Worm (Caenorhabditis elegans) whole organism, mixed stage, embryonic: Measurements from ENCODE around the gene VF13D12L.3.
"Not testable (repeated sequence)": the region's sequence is repeated elsewhere in the genome, so short reads cannot be mapped to it uniquely, and the experiment has no call there.

Experiments
- M03D4.4 ChIP-seq: sonication (generic microtip); optimal IDR thresholded peaks from 2 replicates; lab custom pipeline; 2017; ENCODE audit warnings: mild to moderate bottlenecking, missing genetic modification characterization, missing compliant biosample characterization
- bed-3 ChIP-seq: fragments of 200-800 bp; sonication (Bioruptor generic); optimal IDR thresholded peaks from 3 replicates; lab custom pipeline; 2018; ENCODE audit warnings: mild to moderate bottlenecking, missing genetic modification characterization, moderate library complexity, missing compliant biosample characterization
- blmp-1 ChIP-seq: fragments of 150-350 bp; optimal IDR thresholded peaks from 2 replicates; lab custom pipeline; 2014; ENCODE audit warnings: missing biosample characterization, missing genetic modification characterization
- ceh-83 ChIP-seq: fragments of 200-800 bp; sonication (Bioruptor generic); optimal IDR thresholded peaks from 2 replicates; lab custom pipeline; 2018; ENCODE audit warnings: mild to moderate bottlenecking, missing genetic modification characterization, missing compliant biosample characterization
- cnd-1 ChIP-seq: fragments of 200-800 bp; sonication (Bioruptor generic); optimal IDR thresholded peaks from 2 replicates; lab custom pipeline; 2018; ENCODE audit warnings: mild to moderate bottlenecking, missing genetic modification characterization, missing compliant biosample characterization
- drap-1 ChIP-seq: fragments of 200-800 bp; sonication (Bioruptor generic); optimal IDR thresholded peaks from 3 replicates; lab custom pipeline; 2018; ENCODE audit warnings: mild to moderate bottlenecking, missing genetic modification characterization, missing compliant biosample characterization
- elt-1 ChIP-seq: sonication (generic microtip); optimal IDR thresholded peaks from 2 replicates; lab custom pipeline; 2017; ENCODE audit warnings: missing genetic modification characterization, mild to moderate bottlenecking, missing compliant biosample characterization, antibody characterized with exemption, moderate library complexity, borderline replicate concordance; ENCODE audit not compliant: insufficient read depth
- flh-1 ChIP-seq: fragments of 200-800 bp; sonication (Bioruptor generic); optimal IDR thresholded peaks from 2 replicates; lab custom pipeline; 2018; ENCODE audit warnings: mild to moderate bottlenecking, missing genetic modification characterization, moderate library complexity, missing compliant biosample characterization
- ham-2 ChIP-seq: fragments of 200-800 bp; sonication (Bioruptor generic); optimal IDR thresholded peaks from 2 replicates; lab custom pipeline; 2018; ENCODE audit warnings: mild to moderate bottlenecking, missing genetic modification characterization, missing compliant biosample characterization
- lin-13 ChIP-seq: fragments of 150-350 bp; optimal IDR thresholded peaks from 2 replicates; lab custom pipeline; 2014; ENCODE audit warnings: missing biosample characterization, missing genetic modification characterization
- lin-32 ChIP-seq: fragments of 200-800 bp; sonication (Bioruptor generic); optimal IDR thresholded peaks from 2 replicates; lab custom pipeline; 2018; ENCODE audit warnings: mild to moderate bottlenecking, missing genetic modification characterization, missing compliant biosample characterization
- lsy-2 ChIP-seq: fragments of 150-350 bp; optimal IDR thresholded peaks from 2 replicates; lab custom pipeline; 2014; ENCODE audit warnings: missing biosample characterization, missing genetic modification characterization
- mab-5 ChIP-seq: fragments of 150-350 bp; optimal IDR thresholded peaks from 2 replicates; lab custom pipeline; 2014; ENCODE audit warnings: missing biosample characterization, missing genetic modification characterization
- mep-1 ChIP-seq: fragments of 150-350 bp; optimal IDR thresholded peaks from 2 replicates; lab custom pipeline; 2017; ENCODE audit warnings: missing biosample characterization, missing genetic modification reagents, missing genetic modification characterization, inconsistent platforms
- mls-2 ChIP-seq: sonication (generic microtip); optimal IDR thresholded peaks from 2 replicates; lab custom pipeline; 2016; ENCODE audit warnings: mild to moderate bottlenecking, missing genetic modification characterization, moderate library complexity, missing compliant biosample characterization
- nhr-12 ChIP-seq: fragments of 150-350 bp; optimal IDR thresholded peaks from 2 replicates; lab custom pipeline; 2014; ENCODE audit warnings: missing biosample characterization, missing genetic modification characterization
- nhr-2 ChIP-seq: fragments of 150-350 bp; optimal IDR thresholded peaks from 2 replicates; lab custom pipeline; 2014; ENCODE audit warnings: missing biosample characterization, missing genetic modification characterization
- nhr-237 ChIP-seq: fragments of 150-350 bp; optimal IDR thresholded peaks from 2 replicates; lab custom pipeline; 2014; ENCODE audit warnings: missing biosample characterization, missing genetic modification characterization
- nhr-28 ChIP-seq: fragments of 150-350 bp; optimal IDR thresholded peaks from 2 replicates; lab custom pipeline; 2014; ENCODE audit warnings: missing biosample characterization, missing genetic modification characterization
- nhr-76 ChIP-seq: sonication (generic microtip); optimal IDR thresholded peaks from 2 replicates; lab custom pipeline; 2017; ENCODE audit warnings: missing biosample characterization, missing genetic modification characterization
- sem-2 ChIP-seq: fragments of 200-800 bp; sonication (Bioruptor generic); optimal IDR thresholded peaks from 2 replicates; lab custom pipeline; 2018; ENCODE audit warnings: mild to moderate bottlenecking, missing genetic modification characterization, missing compliant biosample characterization
- snpc-4 ChIP-seq: fragments of 150-350 bp; optimal IDR thresholded peaks from 2 replicates; lab custom pipeline; 2014; ENCODE audit warnings: missing biosample characterization, missing genetic modification characterization
- tbx-8 ChIP-seq: fragments of 200-800 bp; sonication (Bioruptor generic); optimal IDR thresholded peaks from 2 replicates; lab custom pipeline; 2018; ENCODE audit warnings: mild to moderate bottlenecking, missing genetic modification characterization, moderate library complexity, missing compliant biosample characterization
- unc-120 ChIP-seq: sonication (generic microtip); optimal IDR thresholded peaks from 2 replicates; lab custom pipeline; 2017; ENCODE audit warnings: missing genetic modification characterization, missing compliant biosample characterization; ENCODE audit not compliant: poor library complexity, severe bottlenecking
- unc-39 ChIP-seq: fragments of 150-350 bp; optimal IDR thresholded peaks from 2 replicates; lab custom pipeline; 2014; ENCODE audit warnings: missing biosample characterization, missing genetic modification characterization
- unc-62 ChIP-seq: fragments of 150-350 bp; optimal IDR thresholded peaks from 2 replicates; lab custom pipeline; 2014; ENCODE audit warnings: missing biosample characterization, missing genetic modification reagents, missing genetic modification characterization
- zip-8 ChIP-seq: fragments of 150-350 bp; optimal IDR thresholded peaks from 2 replicates; lab custom pipeline; 2014; ENCODE audit warnings: missing biosample characterization, missing genetic modification characterization
- ztf-11 ChIP-seq: fragments of 150-350 bp; optimal IDR thresholded peaks from 2 replicates; lab custom pipeline; 2014; ENCODE audit warnings: missing biosample characterization, missing genetic modification characterization

VF13D12L.3 gene

DNA sequence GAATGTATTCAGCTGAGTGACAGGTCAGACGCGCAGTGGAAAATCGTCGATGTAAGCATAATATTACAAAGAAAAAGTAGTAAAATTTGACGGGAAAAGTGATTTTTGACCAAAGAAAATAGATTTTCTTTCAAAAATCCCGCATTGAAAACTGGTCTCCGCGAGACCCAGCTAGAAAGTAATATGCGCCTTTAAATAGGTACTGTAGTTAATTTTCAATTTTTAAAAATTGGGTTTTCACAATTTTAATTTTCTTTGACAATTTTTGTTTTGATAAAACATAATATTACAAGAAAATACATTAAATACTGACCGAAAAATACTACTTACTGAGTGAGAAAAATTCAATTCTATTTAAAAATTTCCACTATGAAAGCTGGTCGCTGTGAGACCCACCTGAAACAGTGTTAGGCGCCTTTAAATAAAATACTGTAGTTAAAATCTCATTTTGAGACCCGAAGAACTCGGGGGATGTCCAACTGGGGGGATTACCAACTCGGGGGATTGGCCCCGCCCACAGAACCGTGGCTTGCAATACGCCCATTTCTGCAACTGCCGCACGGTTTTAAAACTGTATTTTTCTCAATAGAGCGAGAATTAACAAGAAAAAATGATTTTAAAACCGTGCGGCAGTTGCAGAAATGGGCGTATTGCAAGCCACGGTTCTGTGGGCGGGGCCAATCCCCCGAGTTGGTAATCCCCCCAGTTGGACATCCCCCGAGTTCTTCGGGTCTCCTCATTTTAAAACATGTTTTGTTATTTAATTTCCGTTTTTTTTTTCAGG, 10.5 kb upstream of the VF13D12L.3 start, which contains the start of gene tars-1:
tars-1 (minus strand) TSS at position 497 of the 784 bp plus-strand sequence.
- not testable (repeated sequence) for TF ChIP-seq nhr-76 (tag; lab: Kevin White, UChicago); bed-3 (GFP tag; lab: Kevin White, UChicago); unc-62

DNA sequence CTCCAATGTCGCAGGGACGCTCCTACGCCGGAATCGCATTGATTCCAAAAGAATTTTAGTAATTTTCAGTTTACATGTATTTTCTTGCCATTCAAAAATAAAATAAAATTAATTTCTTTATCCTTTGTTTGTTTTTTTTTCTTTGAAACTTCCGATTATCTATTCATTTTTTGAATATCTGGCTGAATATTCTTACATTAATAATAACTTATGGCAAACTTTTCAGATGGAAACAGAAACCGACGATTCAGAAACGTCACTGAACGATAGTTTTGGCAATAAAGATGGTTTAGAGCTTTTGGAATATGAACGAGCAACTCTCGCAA, 9.9 kb upstream of the VF13D12L.3 start, which contains the start of gene xpf-1:
xpf-1 (plus strand) TSS at position 227 of the 326 bp plus-strand sequence.
- no peak for TF ChIP-seq M03D4.4 (tag; lab: Kevin White, UChicago)
- no peak for TF ChIP-seq lin-13 (tag; lab: Kevin White, UChicago)
- no peak for TF ChIP-seq mls-2 (tag; lab: Kevin White, UChicago)
- no peak for TF ChIP-seq mab-5 (tag; lab: Kevin White, UChicago)
- TF ChIP-seq cnd-1 = no peak
- TF ChIP-seq nhr-28 (tag; lab: Kevin White, UChicago) = no peak
- no peak for TF ChIP-seq drap-1 (GFP tag; lab: Kevin White, UChicago)
- TF ChIP-seq unc-120 = no peak
- TF ChIP-seq flh-1 (GFP tag; lab: Kevin White, UChicago) = no peak
- TF ChIP-seq ztf-11 (tag; lab: Kevin White, UChicago) = no peak
- no peak for TF ChIP-seq ham-2 (GFP tag; lab: Kevin White, UChicago)
- no peak for TF ChIP-seq nhr-237 (tag; lab: Kevin White, UChicago)
- TF ChIP-seq mep-1 = no peak
- TF ChIP-seq bed-3 (GFP tag; lab: Kevin White, UChicago) = no peak
- TF ChIP-seq lsy-2 = no peak

DNA sequence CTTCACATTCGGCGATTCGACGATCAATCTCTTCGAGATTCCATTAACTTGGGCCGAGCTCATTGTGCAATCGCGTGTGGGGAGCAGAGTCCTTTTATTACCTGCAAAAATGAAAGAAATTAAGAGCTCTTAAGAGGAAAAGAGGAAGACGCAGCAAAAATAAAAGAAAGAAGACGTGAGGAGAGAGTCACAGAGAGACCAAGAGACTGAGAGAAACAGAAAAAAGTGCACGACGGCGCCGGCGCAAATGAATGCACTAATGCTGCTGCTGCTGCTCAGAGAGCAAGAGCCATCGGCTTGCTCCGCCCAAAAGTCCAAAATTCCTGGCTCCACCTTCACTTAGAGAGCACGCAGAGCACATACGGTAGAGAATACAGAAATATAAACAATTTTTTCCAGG, 5.6 kb upstream of the VF13D12L.3 start, which contains the start of gene inos-1:
inos-1 (minus strand) TSS at position 101 of the 400 bp plus-strand sequence.
- TF ChIP-seq lin-13 (tag; lab: Kevin White, UChicago) (no peak), unc-39 (tag; lab: Kevin White, UChicago) (no peak), ztf-11 (tag; lab: Kevin White, UChicago) (no peak), zip-8 (tag; lab: Kevin White, UChicago) (no peak), blmp-1 (tag; lab: Kevin White, UChicago) (no peak), nhr-28 (tag; lab: Kevin White, UChicago) (no peak), unc-120 (no peak), ceh-83 (no peak), nhr-2 (tag; lab: Kevin White, UChicago) (no peak)

DNA sequence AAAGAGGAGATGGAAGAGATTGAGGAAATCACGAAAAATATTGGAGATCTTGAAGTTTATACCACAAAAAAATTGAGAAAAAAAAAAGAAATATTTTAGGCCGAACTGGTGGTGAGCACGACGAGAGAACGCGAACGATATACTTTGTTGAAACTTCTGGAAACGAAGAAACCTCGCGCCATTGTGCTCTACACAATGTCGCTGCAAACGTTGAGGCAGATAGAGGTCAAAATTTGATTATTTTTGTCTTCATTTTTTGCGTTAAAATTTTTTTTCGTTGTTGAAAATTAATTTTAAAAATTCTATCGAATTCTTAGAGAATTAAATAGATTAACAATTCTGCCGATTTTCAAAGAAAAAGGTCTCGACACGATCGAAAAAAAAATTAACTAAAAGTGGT, 5.2 kb upstream of the VF13D12L.3 start:
- TF ChIP-seq ztf-11 (tag; lab: Kevin White, UChicago) (no peak), nhr-237 (tag; lab: Kevin White, UChicago) (no peak)

DNA sequence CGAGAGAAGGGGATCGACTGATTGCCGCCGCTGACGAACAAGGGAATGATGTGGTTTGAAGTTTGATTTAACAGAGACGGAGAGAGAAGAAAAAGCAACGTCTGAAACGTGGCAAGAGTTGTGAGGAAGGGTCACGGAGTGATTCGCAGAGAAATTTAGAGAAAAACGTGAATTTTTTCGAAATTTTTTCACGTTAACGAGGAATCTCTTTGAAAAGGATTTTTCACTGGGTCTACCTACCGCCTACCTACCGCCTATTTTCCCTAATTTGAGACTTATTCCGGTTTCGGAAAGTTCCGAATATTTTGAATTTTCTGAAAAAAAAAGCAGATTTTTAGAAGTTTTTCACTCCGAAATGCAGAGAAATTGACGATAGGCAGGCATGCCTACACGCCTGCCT, 3.7 kb downstream of the VF13D12L.3 start, which contains the start of gene fcmt-1:
fcmt-1 (minus strand) TSS at position 101 of the 400 bp plus-strand sequence.
- TF ChIP-seq snpc-4 (no peak), blmp-1 (tag; lab: Kevin White, UChicago) (no peak), mls-2 (tag; lab: Kevin White, UChicago) (no peak), elt-1 (no peak), cnd-1 (no peak), mab-5 (tag; lab: Kevin White, UChicago) (no peak), mep-1 (no peak), tbx-8 (GFP tag; lab: Kevin White, UChicago) (no peak), sem-2 (GFP tag; lab: Kevin White, UChicago) (no peak), ham-2 (GFP tag; lab: Kevin White, UChicago) (no peak), lin-13 (tag; lab: Kevin White, UChicago) (no peak), nhr-12 (tag; lab: Kevin White, UChicago) (no peak), lsy-2 (no peak), bed-3 (GFP tag; lab: Kevin White, UChicago) (no peak), lin-32 (no peak)
- TF ChIP-seq, all 35 proteins: peak for 0

DNA sequence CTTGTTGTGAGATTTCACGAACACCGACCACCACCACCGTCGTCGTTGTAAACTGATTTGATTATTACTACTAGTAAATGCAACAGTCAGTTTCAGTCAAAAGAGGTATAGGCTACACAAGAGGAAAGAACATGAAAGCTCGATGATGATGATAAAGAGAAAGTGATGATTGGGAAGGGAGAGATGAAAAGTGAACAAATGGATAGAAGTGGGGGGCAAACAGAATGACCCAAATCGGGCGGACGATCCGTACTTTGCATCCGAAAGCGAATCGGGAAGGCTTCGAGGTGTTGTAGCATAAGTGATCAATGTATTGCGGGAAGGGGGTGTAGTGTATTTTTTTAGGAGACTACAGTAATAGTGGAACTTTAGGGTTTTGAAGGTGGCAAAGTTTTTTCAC, 5.0 kb downstream of the VF13D12L.3 start:
- no peak for TF ChIP-seq nhr-12 (tag; lab: Kevin White, UChicago)
- TF ChIP-seq blmp-1 (tag; lab: Kevin White, UChicago) = peak; percentile 52
